Worm (Caenorhabditis elegans) whole organism, late embryonic: ENCODE data around the gene F54D5.2.

Source experiments
- C38D4.7 ChIP-seq: fragments of 200-800 bp; sonication (Bioruptor generic); optimal IDR thresholded peaks from 2 replicates; lab custom pipeline; 2018; ENCODE audit warnings: mild to moderate bottlenecking, missing genetic modification characterization, moderate library complexity, missing compliant biosample characterization
- K09A11.1 ChIP-seq: sonication (generic microtip); optimal IDR thresholded peaks from 2 replicates; lab custom pipeline; 2017; ENCODE audit warnings: antibody characterized with exemption, mild to moderate bottlenecking, missing genetic modification characterization, missing compliant biosample characterization; ENCODE audit not compliant: insufficient read depth
- T23F11.4 ChIP-seq: fragments of 200-800 bp; sonication (Bioruptor generic); optimal IDR thresholded peaks from 2 replicates; lab custom pipeline; 2018; ENCODE audit warnings: mild to moderate bottlenecking, missing genetic modification characterization, missing compliant biosample characterization
- Y22D7AL.16 ChIP-seq: sonication (generic microtip); optimal IDR thresholded peaks from 2 replicates; lab custom pipeline; 2016; ENCODE audit warnings: missing genetic modification characterization, missing compliant biosample characterization
- ceh-14 ChIP-seq: sonication (generic microtip); optimal IDR thresholded peaks from 2 replicates; lab custom pipeline; 2016; ENCODE audit warnings: missing genotype, missing genetic modification characterization, missing compliant biosample characterization
- ceh-18 ChIP-seq: sonication (generic microtip); optimal IDR thresholded peaks from 2 replicates; lab custom pipeline; 2016; ENCODE audit warnings: missing genetic modification characterization, missing compliant biosample characterization
- ceh-19 ChIP-seq: fragments of 200-800 bp; sonication (Bioruptor generic); optimal IDR thresholded peaks from 2 replicates; lab custom pipeline; 2018; ENCODE audit warnings: mild to moderate bottlenecking, missing genetic modification characterization, missing compliant biosample characterization
- ceh-2 ChIP-seq: sonication (generic microtip); optimal IDR thresholded peaks from 2 replicates; lab custom pipeline; 2016; ENCODE audit warnings: missing genotype, missing genetic modification characterization, missing compliant biosample characterization
- ceh-22 ChIP-seq: sonication (generic microtip); optimal IDR thresholded peaks from 2 replicates; lab custom pipeline; 2017; ENCODE audit warnings: missing biosample characterization, missing genetic modification characterization
- ceh-24 ChIP-seq: sonication (generic microtip); optimal IDR thresholded peaks from 2 replicates; lab custom pipeline; 2016; ENCODE audit warnings: mild to moderate bottlenecking, missing genetic modification characterization, missing compliant biosample characterization
- ceh-31 ChIP-seq: sonication (generic microtip); optimal IDR thresholded peaks from 2 replicates; lab custom pipeline; 2016; ENCODE audit warnings: missing genetic modification characterization, missing compliant biosample characterization
- ceh-34 ChIP-seq: sonication (generic microtip); optimal IDR thresholded peaks from 2 replicates; lab custom pipeline; 2016; ENCODE audit warnings: mild to moderate bottlenecking, missing genetic modification characterization, missing compliant biosample characterization
- ceh-48 ChIP-seq: sonication (generic microtip); optimal IDR thresholded peaks from 2 replicates; lab custom pipeline; 2016; ENCODE audit warnings: missing genetic modification characterization, inconsistent platforms, missing compliant biosample characterization
- ceh-6 ChIP-seq: fragments of 200-800 bp; sonication (Bioruptor generic); optimal IDR thresholded peaks from 2 replicates; lab custom pipeline; 2018; ENCODE audit warnings: mild to moderate bottlenecking, missing genetic modification characterization, missing compliant biosample characterization
- ceh-9 ChIP-seq: sonication (generic microtip); optimal IDR thresholded peaks from 2 replicates; lab custom pipeline; 2016; ENCODE audit warnings: mild to moderate bottlenecking, missing genetic modification characterization, inconsistent platforms, missing compliant biosample characterization
- dmd-4 ChIP-seq: sonication (generic microtip); optimal IDR thresholded peaks from 2 replicates; lab custom pipeline; 2016; ENCODE audit warnings: borderline replicate concordance, missing genetic modification characterization, missing compliant biosample characterization
- elt-2 ChIP-seq: sonication (generic microtip); optimal IDR thresholded peaks from 2 replicates; lab custom pipeline; 2016; ENCODE audit warnings: missing genetic modification reagents, missing genetic modification characterization, missing compliant biosample characterization
- elt-4 ChIP-seq: sonication (generic microtip); optimal IDR thresholded peaks from 2 replicates; lab custom pipeline; 2016; ENCODE audit warnings: missing genetic modification characterization, missing compliant biosample characterization
- ets-4 ChIP-seq: sonication (generic microtip); optimal IDR thresholded peaks from 2 replicates; lab custom pipeline; 2016; ENCODE audit warnings: missing genetic modification characterization, missing compliant biosample characterization
- eyg-1 ChIP-seq: sonication (generic microtip); optimal IDR thresholded peaks from 2 replicates; lab custom pipeline; 2016; ENCODE audit warnings: missing genotype, missing genetic modification characterization, missing compliant biosample characterization
- fax-1 ChIP-seq: sonication (generic microtip); optimal IDR thresholded peaks from 2 replicates; lab custom pipeline; 2016; ENCODE audit warnings: missing genotype, missing genetic modification characterization, missing compliant biosample characterization
- fkh-10 ChIP-seq: fragments of 150-350 bp; optimal IDR thresholded peaks from 2 replicates; lab custom pipeline; 2014; ENCODE audit warnings: missing biosample characterization, missing genetic modification reagents, missing genetic modification characterization
- hlh-15 ChIP-seq: sonication (generic microtip); optimal IDR thresholded peaks from 2 replicates; lab custom pipeline; 2016; ENCODE audit warnings: missing genetic modification characterization, missing compliant biosample characterization
- hlh-30 ChIP-seq: sonication (generic microtip); optimal IDR thresholded peaks from 2 replicates; lab custom pipeline; 2017; ENCODE audit warnings: antibody characterized with exemption, missing genetic modification characterization, missing compliant biosample characterization; ENCODE audit not compliant: insufficient read depth
- lim-6 ChIP-seq: sonication (generic microtip); optimal IDR thresholded peaks from 2 replicates; lab custom pipeline; 2016; ENCODE audit warnings: missing genetic modification characterization, missing compliant biosample characterization
- madf-2 ChIP-seq: sonication (generic microtip); optimal IDR thresholded peaks from 2 replicates; lab custom pipeline; 2017; ENCODE audit warnings: missing genetic modification characterization, missing compliant biosample characterization
- nfya-1 ChIP-seq: sonication (generic microtip); optimal IDR thresholded peaks from 2 replicates; lab custom pipeline; 2017; ENCODE audit warnings: missing genetic modification characterization, mild to moderate bottlenecking, missing compliant biosample characterization, antibody characterized with exemption, moderate library complexity
- nhr-11 ChIP-seq: fragments of 150-350 bp; optimal IDR thresholded peaks from 2 replicates; lab custom pipeline; 2014; ENCODE audit warnings: missing biosample characterization, missing genetic modification characterization
- pat-9 ChIP-seq: fragments of 200-800 bp; sonication (Bioruptor generic); optimal IDR thresholded peaks from 2 replicates; lab custom pipeline; 2018; ENCODE audit warnings: mild to moderate bottlenecking, missing genetic modification characterization, moderate library complexity, missing compliant biosample characterization
- pha-4 ChIP-seq: fragments of 150-350 bp; optimal IDR thresholded peaks from 2 replicates; lab custom pipeline; 2018; ENCODE audit warnings: missing biosample characterization, missing genetic modification reagents, missing genetic modification characterization
- pqm-1 ChIP-seq: sonication (generic microtip); optimal IDR thresholded peaks from 2 replicates; lab custom pipeline; 2016; ENCODE audit warnings: missing genetic modification characterization, missing compliant biosample characterization
- pros-1 ChIP-seq: fragments of 150-350 bp; optimal IDR thresholded peaks from 2 replicates; lab custom pipeline; 2014; ENCODE audit warnings: missing biosample characterization, missing genetic modification reagents, missing genetic modification characterization
- sdc-2 ChIP-seq: sonication (generic microtip); optimal IDR thresholded peaks from 2 replicates; lab custom pipeline; 2016; ENCODE audit warnings: missing genotype, missing genetic modification characterization, missing compliant biosample characterization
- sox-2 ChIP-seq: fragments of 200-800 bp; sonication (Bioruptor generic); IDR thresholded peaks from 2 replicates; pipeline ENCODE4 v1.3.6; 2022; ENCODE audit warnings: missing genetic modification reagents, missing genetic modification characterization, missing compliant biosample characterization
- syd-9 ChIP-seq: sonication (generic microtip); optimal IDR thresholded peaks from 2 replicates; lab custom pipeline; 2016; ENCODE audit warnings: mild to moderate bottlenecking, missing genetic modification characterization, moderate library complexity, missing compliant biosample characterization
- tbx-2 ChIP-seq: sonication (generic microtip); optimal IDR thresholded peaks from 2 replicates; lab custom pipeline; 2016; ENCODE audit warnings: missing genetic modification characterization, missing compliant biosample characterization
- tbx-7 ChIP-seq: sonication (generic microtip); optimal IDR thresholded peaks from 2 replicates; lab custom pipeline; 2016; ENCODE audit warnings: missing genotype, missing genetic modification characterization, missing compliant biosample characterization
- unc-86 ChIP-seq: sonication (generic microtip); optimal IDR thresholded peaks from 2 replicates; lab custom pipeline; 2016; ENCODE audit warnings: missing genetic modification characterization, missing compliant biosample characterization
- ztf-16 ChIP-seq: sonication (generic microtip); optimal IDR thresholded peaks from 2 replicates; lab custom pipeline; 2017; ENCODE audit warnings: missing genetic modification characterization, missing compliant biosample characterization

The F54D5.2 gene

DNA sequence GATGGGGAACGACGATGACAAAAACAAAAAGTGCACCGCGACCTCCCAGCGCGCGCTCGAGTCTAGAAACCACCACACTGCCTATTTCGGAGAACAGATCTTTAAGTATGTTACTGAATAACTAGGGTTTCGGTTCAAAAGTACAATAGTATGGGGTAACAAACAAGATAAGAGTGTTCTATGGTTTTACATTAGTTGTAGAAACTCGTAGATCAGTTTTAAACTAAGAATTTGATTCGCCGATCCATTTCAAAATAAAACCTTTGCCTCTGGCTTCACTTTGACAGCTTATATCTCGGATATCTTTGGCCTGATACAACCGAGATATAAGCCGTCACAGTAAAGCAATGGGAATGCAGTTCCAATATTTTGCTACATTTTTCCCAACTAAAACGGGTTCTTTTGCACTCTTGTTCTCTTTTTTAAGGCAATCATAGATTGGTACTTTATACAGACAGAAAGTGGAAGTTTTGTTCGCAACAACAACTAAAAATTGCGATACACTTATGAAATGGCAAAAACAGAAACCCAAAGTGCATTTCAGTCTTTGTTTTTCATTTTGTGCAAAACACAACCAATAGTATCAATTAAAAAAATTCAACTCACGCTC, 43.5 kb downstream of the F54D5.2 start:
- no peak for TF ChIP-seq ceh-48 (tag; lab: Kevin White, UChicago)
- TF ChIP-seq elt-2 (tag; lab: Kevin White, UChicago) = no peak
- no peak for TF ChIP-seq hlh-15 (tag; lab: Kevin White, UChicago)
- TF ChIP-seq sox-2 (GFP tag; lab: Robert Waterston, UW) = no peak
- no peak for TF ChIP-seq pqm-1 (tag; lab: Kevin White, UChicago)
- no peak for TF ChIP-seq ceh-9 (tag; lab: Kevin White, UChicago)
- no peak for TF ChIP-seq ceh-34 (tag; lab: Kevin White, UChicago)
- no peak for TF ChIP-seq lim-6 (tag; lab: Kevin White, UChicago)
- no peak for TF ChIP-seq fkh-10 (GFP tag; lab: Kevin White, UChicago)
- TF ChIP-seq ceh-31 (tag; lab: Kevin White, UChicago) = no peak
- TF ChIP-seq fax-1 (tag; lab: Kevin White, UChicago) = no peak
- TF ChIP-seq, all 69 proteins: peak for 0

DNA sequence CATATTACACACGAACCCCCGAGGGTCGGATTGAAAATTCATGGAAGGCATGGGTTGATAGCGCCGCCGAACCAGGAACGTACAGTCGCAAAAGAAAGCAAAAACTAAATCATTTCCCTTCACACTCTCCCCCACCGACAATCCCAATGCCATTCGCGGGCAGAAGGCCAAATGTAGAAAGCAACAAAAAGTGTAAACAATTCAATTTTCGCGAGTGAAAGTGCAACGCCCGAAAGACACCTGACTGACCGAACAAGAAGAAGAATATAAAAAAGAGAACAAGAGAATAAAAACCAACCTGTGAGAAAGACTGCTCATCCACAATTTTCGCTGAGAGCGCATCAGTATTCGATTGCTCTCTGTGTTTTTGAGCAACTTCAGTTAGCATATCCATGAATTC, 44.7 kb downstream of the F54D5.2 start:
- TF ChIP-seq hlh-15 (tag; lab: Kevin White, UChicago) = no peak

DNA sequence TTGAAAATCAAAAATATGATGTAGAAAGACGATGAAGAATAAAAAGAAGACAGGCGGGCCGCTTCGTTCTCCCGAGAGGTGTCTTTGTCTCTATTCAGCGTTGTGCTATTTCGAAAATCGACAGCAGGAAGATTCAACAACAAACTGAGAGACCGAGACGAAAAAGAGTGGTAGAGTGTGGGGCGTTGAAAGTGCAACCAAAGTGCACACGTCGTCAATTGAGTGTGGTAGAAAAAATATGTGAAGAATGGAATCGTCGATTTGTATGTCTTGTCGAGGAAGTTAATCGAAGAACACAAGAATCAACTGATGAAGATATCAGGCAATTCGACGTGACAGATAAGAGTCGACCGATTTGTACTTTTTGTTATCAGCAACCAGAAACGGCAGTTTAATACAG, 46.2 kb downstream of the F54D5.2 start:
- no peak for TF ChIP-seq nhr-11 (tag; lab: Kevin White, UChicago)
- peak; percentile 25 for TF ChIP-seq elt-2 (tag; lab: Kevin White, UChicago)

DNA sequence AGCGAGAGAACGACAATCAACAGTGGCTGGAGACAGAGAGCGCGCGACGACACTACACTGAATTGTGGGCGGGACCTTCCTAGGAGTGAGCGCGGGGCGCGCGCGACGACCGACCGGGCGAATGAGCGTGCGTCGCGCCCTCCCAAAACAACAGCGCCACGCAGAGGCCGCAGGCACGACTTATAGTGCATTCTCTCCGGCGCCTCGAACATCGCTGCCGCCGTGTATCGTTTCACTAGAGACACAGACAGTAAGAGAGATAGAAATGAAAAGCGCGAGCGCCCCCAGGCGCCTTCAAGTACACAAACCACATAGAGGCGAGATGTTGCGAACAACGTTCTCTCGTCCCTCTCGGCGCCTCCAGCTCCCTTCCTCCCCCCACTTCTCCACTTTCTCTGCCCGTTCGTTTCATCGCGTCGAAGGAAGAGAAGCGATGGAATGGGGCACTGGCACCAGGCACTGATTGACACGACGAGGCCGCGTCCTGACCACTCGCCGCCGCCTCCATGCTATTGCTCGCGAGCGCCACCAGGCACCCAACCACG, 47.0 kb downstream of the F54D5.2 start:
- TF ChIP-seq ceh-31 (tag; lab: Kevin White, UChicago) (peak; percentile 43), elt-4 (tag; lab: Kevin White, UChicago) (no peak), pha-4 (tag; lab: Kevin White, UChicago) (no peak), eyg-1 (tag; lab: Kevin White, UChicago) (peak; percentile 18), pat-9 (tag; lab: Kevin White, UChicago) (no peak), madf-2 (tag; lab: Kevin White, UChicago) (no peak), syd-9 (tag; lab: Kevin White, UChicago) (peak; percentile 32), ceh-18 (tag; lab: Kevin White, UChicago) (peak; percentile 65), ceh-2 (tag; lab: Kevin White, UChicago) (peak; percentile 4), unc-86 (tag; lab: Kevin White, UChicago) (peak; percentile 6), ceh-34 (tag; lab: Kevin White, UChicago) (peak; percentile 57), tbx-2 (tag; lab: Kevin White, UChicago) (peak; percentile 23), dmd-4 (peak; percentile 44), nfya-1 (tag; lab: Kevin White, UChicago) (peak; percentile 44), ets-4 (peak; percentile 31)

DNA sequence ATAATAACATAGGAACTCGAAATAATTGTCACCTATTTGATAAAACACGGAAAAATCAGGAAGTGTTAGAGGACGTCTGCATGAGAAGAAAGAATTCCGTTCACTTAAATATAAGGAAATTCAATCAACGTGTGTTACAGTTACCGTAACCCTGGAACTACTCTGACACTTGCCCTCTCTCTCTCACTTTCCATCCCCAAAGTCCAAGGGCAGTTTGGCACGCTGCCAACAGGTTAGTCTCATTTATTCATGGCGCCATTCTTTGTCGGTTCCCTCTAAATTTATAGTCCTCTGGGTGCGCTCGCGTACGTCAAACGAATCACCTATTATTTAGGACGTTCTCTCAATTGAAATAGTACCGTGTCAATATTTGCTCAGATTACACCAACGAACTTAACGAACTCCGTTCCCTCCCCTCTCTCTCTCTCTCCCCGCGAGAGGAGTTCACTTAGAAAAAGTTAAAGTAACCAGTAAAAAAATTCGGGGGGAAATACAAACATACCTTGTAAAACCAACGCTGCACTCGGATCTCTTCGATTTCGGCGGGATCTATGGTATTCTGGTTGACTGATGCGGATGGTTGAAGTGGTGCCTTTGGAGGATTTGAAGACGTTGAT, 47.8 kb downstream of the F54D5.2 start:
- TF ChIP-seq dmd-4 (no peak), pros-1 (no peak), ztf-16 (tag; lab: Kevin White, UChicago) (no peak), ceh-18 (tag; lab: Kevin White, UChicago) (no peak), fkh-10 (GFP tag; lab: Kevin White, UChicago) (no peak), ceh-34 (tag; lab: Kevin White, UChicago) (no peak)
- TF ChIP-seq, all 69 proteins: peak for 0

DNA sequence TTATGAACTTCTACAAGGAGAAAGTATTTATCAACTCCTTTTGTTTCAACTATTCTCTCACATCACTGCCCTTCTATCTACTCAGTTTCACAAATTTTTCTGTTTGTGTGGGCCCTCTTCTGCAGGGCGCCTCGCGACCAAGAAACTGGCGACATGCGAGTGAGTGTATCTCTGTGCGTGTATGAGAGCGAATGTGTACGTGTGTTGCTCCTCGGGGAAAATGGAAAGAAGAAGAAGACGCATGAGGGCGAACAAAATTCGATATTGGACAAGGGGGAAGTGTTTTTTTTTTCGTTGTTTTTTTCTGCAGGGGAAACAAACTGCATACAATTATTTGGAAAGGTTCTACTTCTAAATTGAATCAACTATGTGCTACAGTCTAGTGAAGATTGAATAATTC, 48.6 kb downstream of the F54D5.2 start:
- TF ChIP-seq C38D4.7 (GFP tag; lab: Kevin White, UChicago) (no peak), hlh-30 (tag; lab: Kevin White, UChicago) (no peak), Y22D7AL.16 (tag; lab: Kevin White, UChicago) (no peak), tbx-7 (no peak), ceh-14 (tag; lab: Kevin White, UChicago) (no peak), sox-2 (GFP tag; lab: Robert Waterston, UW) (no peak), dmd-4 (no peak), ceh-34 (tag; lab: Kevin White, UChicago) (no peak), pha-4 (tag; lab: Kevin White, UChicago) (no peak), ceh-6 (GFP tag; lab: Kevin White, UChicago) (no peak), ceh-22 (tag; lab: Kevin White, UChicago) (no peak), ceh-24 (tag; lab: Kevin White, UChicago) (no peak), ztf-16 (tag; lab: Kevin White, UChicago) (no peak), ceh-19 (GFP tag; lab: Kevin White, UChicago) (no peak), lim-6 (tag; lab: Kevin White, UChicago) (no peak), T23F11.4 (GFP tag; lab: Kevin White, UChicago) (no peak), K09A11.1 (tag; lab: Kevin White, UChicago) (no peak), sdc-2 (tag; lab: Kevin White, UChicago) (no peak)
